Fruit fly (Drosophila melanogaster): ENCODE measurements around the gene Jig.
A peak's percentile ranks its signal among the peaks of the same experiment; 100 is the strongest.

The Jig gene

DNA sequence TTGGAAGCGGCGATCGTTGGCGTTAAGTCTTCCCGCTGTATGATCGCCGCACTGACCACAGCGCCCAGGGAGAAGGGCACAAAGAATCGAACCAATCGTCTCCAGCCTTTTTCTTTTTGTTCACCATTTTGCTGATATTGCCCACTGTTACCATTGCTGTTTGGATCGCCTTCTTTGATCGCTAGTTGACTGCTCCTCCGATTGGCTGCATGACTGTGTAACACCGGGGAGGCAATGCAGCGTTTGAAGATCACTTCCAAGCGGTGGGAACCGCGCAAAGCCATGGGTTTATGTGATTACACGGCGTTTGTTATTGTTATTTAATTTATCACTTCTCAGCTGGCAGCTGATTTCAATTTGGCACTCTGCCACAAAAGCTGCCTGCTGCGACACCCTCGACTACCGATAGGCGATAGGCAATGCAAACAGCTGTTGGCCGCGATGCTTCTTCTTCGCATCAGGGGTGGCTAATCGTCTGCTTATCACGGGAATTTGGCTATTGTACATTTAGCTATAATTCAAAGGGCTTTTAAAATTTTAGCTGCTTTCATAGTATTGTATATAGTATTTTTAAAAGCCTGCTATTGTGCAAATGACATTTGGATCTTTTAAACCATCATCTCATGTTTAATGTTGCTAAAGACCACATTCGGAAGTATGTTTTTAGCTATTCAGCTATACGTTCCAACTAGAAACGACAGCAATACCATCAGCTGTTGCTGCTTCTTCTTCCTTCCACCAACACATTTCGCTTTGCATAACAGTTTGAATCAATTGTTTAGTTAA lies 49.4 kb upstream of the Jig start, which contains the start of the genes HtrA2 and mRpL11 (continued):
- TF ChIP-seq fru (optimal IDR thresholded peaks at IDR 0.05): no peak
- TF ChIP-seq CG12155 (GFP tag; optimal IDR thresholded peaks at IDR 0.05): peak; percentile 57
- 0 out of 2 replicates have a peak, but pooled peaks have one; percentile 19 for TF ChIP-seq peb (GFP tag; IDR thresholded peaks at IDR 0.05)
- peak; percentile 46 for TF ChIP-seq CG12769 (tag; optimal IDR thresholded peaks at IDR 0.05)
- 0 out of 3 replicates have a peak, but pooled peaks have one; percentile 32 for TF ChIP-seq CG2199 (GFP tag; IDR thresholded peaks at IDR 0.05)
- TF ChIP-seq CG32767 (GFP tag; IDR thresholded peaks at IDR 0.05): no peak
- peak; percentile 66 for TF ChIP-seq bab2 (GFP tag; optimal IDR thresholded peaks at IDR 0.05)
- no peak for TF ChIP-seq ash1 (GFP tag; optimal IDR thresholded peaks at IDR 0.05)
- TF ChIP-seq CG10959 (GFP tag; IDR thresholded peaks at IDR 0.05): peak; percentile 5; the same call in 1 of the 2 replicates
- no peak for TF ChIP-seq CG11696 (GFP tag; IDR thresholded peaks at IDR 0.05)
- TF ChIP-seq D19B (GFP tag; optimal IDR thresholded peaks at IDR 0.05): no peak
- TF ChIP-seq scrt (GFP tag; optimal IDR thresholded peaks at IDR 0.05): peak; percentile 31
- no peak for TF ChIP-seq CG12071 (GFP tag; optimal IDR thresholded peaks at IDR 0.05)
- TF ChIP-seq Doc2 (GFP tag; IDR thresholded peaks at IDR 0.05): no peak
- TF ChIP-seq CG16815 (GFP tag; optimal IDR thresholded peaks at IDR 0.05): peak; percentile 37
- peak; percentile 55; the same call in 1 of the 2 replicates for TF ChIP-seq lmd (GFP tag; IDR thresholded peaks at IDR 0.05)
- peak; percentile 41 for TF ChIP-seq CG10209 (GFP tag; optimal IDR thresholded peaks at IDR 0.05)
- TF ChIP-seq pb (GFP tag; optimal IDR thresholded peaks at IDR 0.05): peak; percentile 47
- TF ChIP-seq klu (GFP tag; IDR thresholded peaks at IDR 0.05): peak; percentile 21; the same call in 1 of the 2 replicates
- TF ChIP-seq CG10979 (tag; optimal IDR thresholded peaks at IDR 0.05): peak; percentile 50
- TF ChIP-seq br (optimal IDR thresholded peaks at IDR 0.05): no peak
- TF ChIP-seq C15 (GFP tag; IDR thresholded peaks at IDR 0.05): no peak
- no peak for TF ChIP-seq dimm (GFP tag; IDR thresholded peaks at IDR 0.05)
- peak in 1 of 2 experiments; percentile 87 for TF ChIP-seq insv (GFP tag; optimal IDR thresholded peaks at IDR 0.05)
- no peak for TF ChIP-seq CG4730 (GFP tag; IDR thresholded peaks at IDR 0.05)
- 0 out of 3 replicates have a peak, but pooled peaks have one; percentile 22 for TF ChIP-seq CG11093 (GFP tag; IDR thresholded peaks at IDR 0.05)
- no peak for TF ChIP-seq Hr39 (optimal IDR thresholded peaks at IDR 0.05)
- no peak for TF ChIP-seq Sox102F (GFP tag; optimal IDR thresholded peaks at IDR 0.05)
- peak; percentile 21 for TF ChIP-seq pum (GFP tag; optimal IDR thresholded peaks at IDR 0.05)
- no peak for TF ChIP-seq cato (GFP tag; optimal IDR thresholded peaks at IDR 0.05; ENCODE audit: borderline replicate concordance)
- peak; percentile 50 for TF ChIP-seq NfI (GFP tag; optimal IDR thresholded peaks at IDR 0.05)
- peak; percentile 59 to 68 for TF ChIP-seq tll (GFP tag; optimal IDR thresholded peaks at IDR 0.05)
- no peak for TF ChIP-seq CG15073 (GFP tag; optimal IDR thresholded peaks at IDR 0.05)
- no peak for TF ChIP-seq kah (GFP tag; optimal IDR thresholded peaks at IDR 0.05)
- TF ChIP-seq gsb-n (tag; optimal IDR thresholded peaks at IDR 0.05): peak; percentile 70
- TF ChIP-seq CG13123 (GFP tag; optimal IDR thresholded peaks at IDR 0.05): peak; percentile 9
- peak; percentile 75 for TF ChIP-seq CoRest (tag; optimal IDR thresholded peaks at IDR 0.05)
- peak; percentile 52; the same call in 1 of the 3 replicates for TF ChIP-seq CG7357 (GFP tag; IDR thresholded peaks at IDR 0.05)
- peak; percentile 1 for TF ChIP-seq CG2202 (tag; optimal IDR thresholded peaks at IDR 0.05)
- peak; percentile 51 for TF ChIP-seq Neu2 (GFP tag; optimal IDR thresholded peaks at IDR 0.05; ENCODE audit: borderline replicate concordance)
- no peak for TF ChIP-seq CG6654 (GFP tag; optimal IDR thresholded peaks at IDR 0.05)
- TF ChIP-seq CG10431 (GFP tag; optimal IDR thresholded peaks at IDR 0.05): no peak
- no peak; the same call in 2 of the 3 replicates for TF ChIP-seq ci (GFP tag; IDR thresholded peaks at IDR 0.05)
- TF ChIP-seq salm (tag; optimal IDR thresholded peaks at IDR 0.05): no peak
- TF ChIP-seq CG6175 (GFP tag; IDR thresholded peaks at IDR 0.05): no peak
- TF ChIP-seq psq (GFP tag; optimal IDR thresholded peaks at IDR 0.05): peak; percentile 38
- peak; percentile 50 for TF ChIP-seq Usf (GFP tag; optimal IDR thresholded peaks at IDR 0.05)
- TF ChIP-seq CG33213 (GFP tag; optimal IDR thresholded peaks at IDR 0.05): peak; percentile 18
- no peak for TF ChIP-seq CG5953 (GFP tag; IDR thresholded peaks at IDR 0.05)
- peak; percentile 62 for TF ChIP-seq CG8924 (tag; optimal IDR thresholded peaks at IDR 0.05)
